Worm (Caenorhabditis elegans): ENCODE results near the gene irg-6.

DNA sequence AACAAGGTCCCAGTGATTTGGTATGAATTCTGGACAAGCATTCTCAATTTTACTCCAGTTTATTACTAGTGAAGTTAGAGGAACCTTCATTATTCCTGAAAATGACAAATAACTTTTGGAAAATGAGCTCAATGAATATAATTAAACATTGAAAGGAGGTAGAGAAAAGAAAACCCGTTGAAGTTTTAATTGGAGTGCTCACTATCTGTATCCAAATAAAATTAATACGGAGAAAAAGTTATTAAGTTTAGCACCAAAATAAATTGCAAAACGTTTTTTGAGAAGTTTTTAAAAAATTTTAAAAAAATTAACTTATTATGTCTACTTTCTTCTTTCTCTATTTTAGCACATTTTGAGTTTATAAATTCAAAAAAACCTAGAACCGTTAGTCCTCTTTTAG is 31.7 kb upstream of the irg-6 start, which contains the start of gene F55G11.1:
- TF ChIP-seq nhr-102 (tag; optimal IDR thresholded peaks at IDR 0.05): no peak
- no peak for TF ChIP-seq spr-1 (tag; optimal IDR thresholded peaks at IDR 0.05)
- TF ChIP-seq hif-1 (tag; optimal IDR thresholded peaks at IDR 0.05): no peak
- TF ChIP-seq fos-1 (tag; optimal IDR thresholded peaks at IDR 0.05): no peak
- no peak for TF ChIP-seq nhr-25 (tag; optimal IDR thresholded peaks at IDR 0.05; ENCODE audit: borderline replicate concordance, insufficient read depth)
- no peak for TF ChIP-seq unc-62 (GFP tag; optimal IDR thresholded peaks at IDR 0.05 in 1 of 2)
- TF ChIP-seq unc-62 (tag; optimal IDR thresholded peaks at IDR 0.05): no peak

Data from whole organism, L4 larva.